Worm (Caenorhabditis elegans) whole organism, L1 larva: ENCODE results near the gene bath-2.

Source experiments
- F16B12.6 ChIP-seq: fragments of 150-350 bp; optimal IDR thresholded peaks from 2 replicates; lab custom pipeline; 2014; ENCODE audit warnings: missing biosample characterization, missing genetic modification characterization
- aha-1 ChIP-seq: fragments of 150-350 bp; optimal IDR thresholded peaks from 2 replicates; lab custom pipeline; 2014; ENCODE audit warnings: missing biosample characterization, missing genetic modification characterization
- blmp-1 ChIP-seq: fragments of 150-350 bp; optimal IDR thresholded peaks from 2 replicates; lab custom pipeline; 2014; ENCODE audit warnings: missing biosample characterization, missing genetic modification characterization
- ceh-63 ChIP-seq: fragments of 200-800 bp; sonication (Bioruptor generic); optimal IDR thresholded peaks from 2 replicates; lab custom pipeline; 2018; ENCODE audit warnings: mild to moderate bottlenecking, missing genetic modification characterization, missing compliant biosample characterization
- ceh-8 ChIP-seq: fragments of 200-800 bp; sonication (Bioruptor generic); optimal IDR thresholded peaks from 2 replicates; lab custom pipeline; 2018; ENCODE audit warnings: mild to moderate bottlenecking, missing genetic modification characterization, moderate library complexity, missing compliant biosample characterization
- ceh-82 ChIP-seq, 3 experiments: fragments of 150-350 bp in 1 of 3; sonication (generic microtip) in 2 of 3; optimal IDR thresholded peaks; 2 replicates each; lab custom pipeline; 2014 to 2017; ENCODE audit warnings: missing biosample characterization in 3 of 3, missing genetic modification characterization in 3 of 3
- ceh-88 ChIP-seq: fragments of 200-800 bp; sonication (Bioruptor generic); IDR thresholded peaks from 2 replicates; pipeline ENCODE4 v1.3.6; 2022; ENCODE audit warnings: missing genetic modification characterization, missing compliant biosample characterization
- ceh-90 ChIP-seq: sonication (generic microtip); optimal IDR thresholded peaks from 2 replicates; lab custom pipeline; 2016; ENCODE audit warnings: missing genetic modification characterization, missing compliant biosample characterization
- efl-1 ChIP-seq, 4 experiments: fragments of 150-350 bp; optimal IDR thresholded peaks in 3 of 4; peaks in 1 of 4; 1 replicate in 1 of 4; 2 replicates in 3 of 4; lab custom pipeline; 2014; ENCODE audit warnings: missing biosample characterization in 2 of 4, missing genetic modification characterization in 2 of 4, missing genetic modification reagents in 2 of 4
- efl-3 ChIP-seq: fragments of 200-800 bp; sonication (Bioruptor generic); optimal IDR thresholded peaks from 2 replicates; lab custom pipeline; 2018; ENCODE audit warnings: mild to moderate bottlenecking, missing genetic modification characterization, missing compliant biosample characterization
- egl-27 ChIP-seq, 2 experiments: fragments of 150-350 bp in 1 of 2; sonication (generic microtip); optimal IDR thresholded peaks; 3 replicates each; lab custom pipeline; 2017 to 2018; ENCODE audit warnings: missing biosample characterization in 2 of 2, missing genetic modification characterization in 2 of 2, missing genetic modification reagents in 2 of 2
- elt-2 ChIP-seq: sonication (generic microtip); optimal IDR thresholded peaks from 2 replicates; lab custom pipeline; 2016; ENCODE audit warnings: missing genetic modification characterization, mild to moderate bottlenecking, inconsistent platforms, missing compliant biosample characterization, missing genetic modification reagents
- elt-3 ChIP-seq, 6 experiments: fragments of 150-350 bp in 1 of 6; sonication (generic microtip); optimal IDR thresholded peaks; 2 replicates each; lab custom pipeline; 2017 to 2018; ENCODE audit warnings: missing biosample characterization in 6 of 6, missing genetic modification characterization in 6 of 6, inconsistent platforms in 1 of 6
- ets-5 ChIP-seq: fragments of 200-800 bp; sonication (Bioruptor generic); IDR thresholded peaks from 2 replicates; pipeline ENCODE4 v1.3.6; 2022; ENCODE audit warnings: missing genetic modification characterization, missing compliant biosample characterization
- fkh-10 ChIP-seq: sonication (generic microtip); optimal IDR thresholded peaks from 2 replicates; lab custom pipeline; 2017; ENCODE audit warnings: missing biosample characterization, missing genetic modification reagents, missing genetic modification characterization
- fkh-4 ChIP-seq: sonication (generic microtip); optimal IDR thresholded peaks from 2 replicates; lab custom pipeline; 2016; ENCODE audit warnings: missing compliant biosample characterization, missing genetic modification characterization, borderline replicate concordance
- fkh-8 ChIP-seq: sonication (generic microtip); optimal IDR thresholded peaks from 2 replicates; lab custom pipeline; 2016; ENCODE audit warnings: mild to moderate bottlenecking, missing genetic modification characterization, missing compliant biosample characterization
- fos-1 ChIP-seq: fragments of 150-350 bp; optimal IDR thresholded peaks from 2 replicates; lab custom pipeline; 2014; ENCODE audit warnings: missing biosample characterization, missing genetic modification characterization
- hpl-2 ChIP-seq: fragments of 150-350 bp; optimal IDR thresholded peaks from 2 replicates; lab custom pipeline; 2014; ENCODE audit warnings: missing biosample characterization, missing genetic modification reagents, missing genetic modification characterization
- lin-35 ChIP-seq, 2 experiments: fragments of 150-350 bp; optimal IDR thresholded peaks; 2 replicates each; lab custom pipeline; 2014; ENCODE audit warnings: missing biosample characterization in 2 of 2, missing genetic modification characterization in 2 of 2, missing genetic modification reagents in 2 of 2
- lin-39 ChIP-seq: fragments of 150-350 bp; optimal IDR thresholded peaks from 2 replicates; lab custom pipeline; 2014; ENCODE audit warnings: missing biosample characterization, missing genetic modification reagents, missing genetic modification characterization
- mdl-1 ChIP-seq, 2 experiments: fragments of 150-350 bp; optimal IDR thresholded peaks; 2 replicates each; lab custom pipeline; 2014 to 2017; ENCODE audit warnings: missing biosample characterization in 2 of 2, missing genetic modification characterization in 2 of 2, inconsistent platforms in 1 of 2
- nhr-12 ChIP-seq: sonication (generic microtip); optimal IDR thresholded peaks from 2 replicates; lab custom pipeline; 2017; ENCODE audit warnings: missing biosample characterization, missing genetic modification characterization
- nhr-237 ChIP-seq: fragments of 150-350 bp; optimal IDR thresholded peaks from 2 replicates; lab custom pipeline; 2014; ENCODE audit warnings: missing biosample characterization, missing genetic modification characterization
- nhr-76 ChIP-seq: sonication (generic microtip); optimal IDR thresholded peaks from 2 replicates; lab custom pipeline; 2017; ENCODE audit warnings: missing biosample characterization, missing genetic modification characterization
- nhr-77 ChIP-seq: fragments of 150-350 bp; optimal IDR thresholded peaks from 2 replicates; lab custom pipeline; 2014; ENCODE audit warnings: missing biosample characterization, missing genetic modification characterization
- nhr-85 ChIP-seq: sonication (generic microtip); peaks from one replicate; lab custom pipeline; 2016; ENCODE audit warnings: missing genetic modification characterization, inconsistent platforms, missing compliant biosample characterization
- pax-3 ChIP-seq: fragments of 200-800 bp; sonication (Bioruptor generic); optimal IDR thresholded peaks from 2 replicates; lab custom pipeline; 2018; ENCODE audit warnings: mild to moderate bottlenecking, missing genetic modification characterization, moderate library complexity, missing compliant biosample characterization
- skn-1 ChIP-seq: fragments of 150-350 bp; optimal IDR thresholded peaks from 2 replicates; lab custom pipeline; 2014; ENCODE audit warnings: missing biosample characterization, missing genetic modification characterization
- sptf-1 ChIP-seq: fragments of 150-350 bp; optimal IDR thresholded peaks from 2 replicates; lab custom pipeline; 2014; ENCODE audit warnings: missing biosample characterization, missing genetic modification characterization
- sup-37 ChIP-seq: fragments of 200-800 bp; sonication (Bioruptor generic); optimal IDR thresholded peaks from 2 replicates; lab custom pipeline; 2018; ENCODE audit warnings: mild to moderate bottlenecking, missing genetic modification characterization, missing compliant biosample characterization
- swsn-7 ChIP-seq: sonication (generic microtip); optimal IDR thresholded peaks from 2 replicates; lab custom pipeline; 2016; ENCODE audit warnings: missing genetic modification characterization, missing compliant biosample characterization
- tlp-1 ChIP-seq: fragments of 150-350 bp; optimal IDR thresholded peaks from 2 replicates; lab custom pipeline; 2014; ENCODE audit warnings: missing biosample characterization, missing genetic modification characterization
- unc-130 ChIP-seq: fragments of 150-350 bp; optimal IDR thresholded peaks from 2 replicates; lab custom pipeline; 2017; ENCODE audit warnings: missing biosample characterization, missing genetic modification characterization, inconsistent platforms
- unc-30 ChIP-seq: sonication (generic microtip); optimal IDR thresholded peaks from 2 replicates; lab custom pipeline; 2017; ENCODE audit warnings: missing biosample characterization, missing genetic modification characterization
- unc-98 ChIP-seq: fragments of 200-800 bp; sonication (Bioruptor generic); IDR thresholded peaks from 2 replicates; pipeline ENCODE4 v1.3.6; 2022; ENCODE audit warnings: missing genetic modification characterization, missing compliant biosample characterization
- zip-4 ChIP-seq: fragments of 200-800 bp; sonication (Bioruptor generic); optimal IDR thresholded peaks from 2 replicates; lab custom pipeline; 2018; ENCODE audit warnings: mild to moderate bottlenecking, missing genetic modification characterization, moderate library complexity, missing compliant biosample characterization
- ztf-4 ChIP-seq: fragments of 150-350 bp; optimal IDR thresholded peaks from 2 replicates; lab custom pipeline; 2014; ENCODE audit warnings: missing biosample characterization, missing genetic modification characterization

Gene bath-2

ce11 chrII:1897936-1898335, 24.6 kb downstream of the bath-2 start, which contains the start of gene C46F9.6:
Gene C46F9.6 (plus strand): TSS chrII:1898236.
- TF ChIP-seq fkh-4 (no peak), elt-2 (tag; lab: Kevin White, UChicago) (peak; percentile 6)

ce11 chrII:1895762-1896161, 26.8 kb downstream of the bath-2 start, which contains the start of gene math-25:
Gene math-25 (plus strand): TSS chrII:1896062.
- TF ChIP-seq nhr-12 (tag; lab: Kevin White, UChicago): no peak
- TF ChIP-seq blmp-1 (tag; lab: Kevin White, UChicago): no peak

DNA sequence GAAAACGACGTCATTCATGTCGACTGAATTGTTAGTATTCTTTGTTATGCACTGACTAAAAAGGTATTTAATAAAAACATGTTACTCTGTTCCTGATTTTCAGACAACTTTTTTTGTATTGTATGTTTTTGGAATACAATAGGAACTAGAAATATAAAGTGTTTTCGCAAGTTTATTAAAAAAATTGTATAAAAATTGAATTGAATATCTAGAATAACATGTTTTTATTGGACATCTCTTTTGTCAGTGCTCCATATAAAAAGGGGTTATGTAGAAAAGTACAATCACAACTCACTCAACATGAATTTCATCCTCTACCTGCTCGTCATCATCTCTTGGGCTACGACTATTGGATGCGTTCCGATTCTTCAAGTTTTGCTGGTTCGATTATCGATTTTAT, 27.3 kb downstream of the bath-2 start, which contains the start of gene C46F9.5:
TSS of gene C46F9.5 (plus strand) at position 301 of the 400 bp plus-strand sequence.
- no peak for TF ChIP-seq ceh-90
- TF ChIP-seq nhr-12 (tag; lab: Kevin White, UChicago): no peak
- no peak for TF ChIP-seq nhr-76 (tag; lab: Kevin White, UChicago)
- no peak for TF ChIP-seq lin-35 (GFP tag; optimal IDR thresholded peaks at IDR 0.05; lab: Kevin White, UChicago)
- TF ChIP-seq ztf-4 (tag; lab: Kevin White, UChicago): no peak
- no peak for TF ChIP-seq unc-98 (GFP tag; lab: Robert Waterston, UW)

DNA sequence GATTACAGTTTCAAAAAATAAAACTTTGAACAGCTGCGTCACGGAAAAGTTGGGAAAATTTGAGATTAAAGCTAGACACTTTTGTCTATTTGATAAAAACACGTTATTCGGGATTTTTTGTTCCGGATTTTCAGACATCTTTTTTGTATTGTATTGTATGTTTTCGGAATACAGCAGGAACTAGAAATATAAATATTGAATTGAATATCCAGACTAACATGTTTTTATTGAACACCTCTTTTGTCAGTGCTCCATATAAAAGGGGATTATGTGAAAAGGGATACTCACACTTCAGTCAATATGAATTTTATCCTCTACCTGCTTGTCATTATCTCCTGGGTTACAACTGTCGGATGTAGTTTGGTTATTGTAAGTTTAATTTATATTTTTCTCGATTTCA, 28.7 kb downstream of the bath-2 start, which contains the start of gene C16C4.1:
TSS of gene C16C4.1 (plus strand) at position 301 of the 400 bp plus-strand sequence.
- TF ChIP-seq nhr-76 (tag; lab: Kevin White, UChicago) (no peak), mdl-1 (tag; optimal IDR thresholded peaks at IDR 0.05; lab: Kevin White, UChicago) (no peak), pax-3 (tag; lab: Kevin White, UChicago) (no peak), tlp-1 (tag; lab: Kevin White, UChicago) (no peak), efl-3 (GFP tag; lab: Kevin White, UChicago) (no peak), nhr-77 (no peak), fkh-10 (GFP tag; lab: Kevin White, UChicago) (no peak), skn-1 (tag; lab: Kevin White, UChicago) (no peak), ceh-8 (GFP tag; lab: Kevin White, UChicago) (no peak), ztf-4 (tag; lab: Kevin White, UChicago) (no peak), nhr-12 (tag; lab: Kevin White, UChicago) (no peak), unc-130 (tag; lab: Kevin White, UChicago) (no peak), lin-39 (tag; lab: Kevin White, UChicago) (no peak), efl-1 (optimal IDR thresholded peaks at IDR 0.05; lab: Kevin White, UChicago) (no peak), efl-1 (GFP tag; optimal IDR thresholded peaks at IDR 0.05 in 1 of 2; lab: Kevin White, UChicago) (no peak), swsn-7 (no peak), nhr-85 (tag; lab: Kevin White, UChicago) (no peak)

ce11 chrII:1890682-1891081, 31.9 kb downstream of the bath-2 start, which contains the start of gene math-9:
Gene math-9 (minus strand): TSS chrII:1890782.
- TF ChIP-seq ceh-8 (GFP tag; lab: Kevin White, UChicago) (no peak), sptf-1 (tag; lab: Kevin White, UChicago) (no peak), ets-5 (no peak), aha-1 (no peak), efl-1 (optimal IDR thresholded peaks at IDR 0.05; lab: Kevin White, UChicago) (no peak), efl-1 (GFP tag; optimal IDR thresholded peaks at IDR 0.05 in 1 of 2; lab: Kevin White, UChicago) (peak in 1 of 2 experiments; percentile 45), unc-98 (GFP tag; lab: Robert Waterston, UW) (no peak)

DNA sequence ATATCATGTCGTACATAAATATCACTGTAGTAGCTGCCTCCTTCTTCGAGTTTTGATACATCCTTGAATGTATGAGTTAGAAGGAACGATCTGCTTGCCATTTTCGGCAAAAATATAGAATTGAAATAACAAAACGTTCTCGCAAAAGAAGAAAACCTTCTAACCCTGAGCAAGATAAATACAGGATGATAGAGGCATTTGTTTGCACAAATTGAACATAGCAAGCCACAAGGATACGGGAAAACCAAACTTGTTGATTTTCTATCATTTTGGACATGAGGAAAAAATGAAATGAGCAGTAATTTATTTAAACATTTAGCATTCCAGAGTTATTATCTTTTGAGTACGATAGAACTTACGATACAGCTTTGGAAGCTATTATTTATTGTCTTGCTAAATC, 33.5 kb downstream of the bath-2 start, which contains the start of gene math-8:
TSS of gene math-8 (minus strand) at position 101 of the 400 bp plus-strand sequence.
- TF ChIP-seq hpl-2 (GFP tag; lab: Kevin White, UChicago) (no peak), zip-4 (no peak), egl-27 (tag; optimal IDR thresholded peaks at IDR 0.05; lab: Kevin White, UChicago) (no peak), ceh-82 (tag; optimal IDR thresholded peaks at IDR 0.05; lab: Kevin White, UChicago) (no peak), blmp-1 (tag; lab: Kevin White, UChicago) (no peak), nhr-237 (tag; lab: Kevin White, UChicago) (no peak), F16B12.6 (no peak), elt-2 (tag; lab: Kevin White, UChicago) (no peak), elt-3 (tag; optimal IDR thresholded peaks at IDR 0.05; lab: Kevin White, UChicago) (no peak), ceh-88 (GFP tag; lab: Robert Waterston, UW) (no peak), ceh-90 (no peak), unc-30 (tag; lab: Kevin White, UChicago) (no peak), fos-1 (no peak), nhr-12 (tag; lab: Kevin White, UChicago) (no peak), ceh-63 (GFP tag; lab: Kevin White, UChicago) (no peak), sup-37 (GFP tag; lab: Kevin White, UChicago) (no peak), swsn-7 (no peak), ets-5 (no peak), fkh-8 (tag; lab: Kevin White, UChicago) (no peak)
